Worm (Caenorhabditis elegans): ENCODE measurements around the gene str-149.

DNA sequence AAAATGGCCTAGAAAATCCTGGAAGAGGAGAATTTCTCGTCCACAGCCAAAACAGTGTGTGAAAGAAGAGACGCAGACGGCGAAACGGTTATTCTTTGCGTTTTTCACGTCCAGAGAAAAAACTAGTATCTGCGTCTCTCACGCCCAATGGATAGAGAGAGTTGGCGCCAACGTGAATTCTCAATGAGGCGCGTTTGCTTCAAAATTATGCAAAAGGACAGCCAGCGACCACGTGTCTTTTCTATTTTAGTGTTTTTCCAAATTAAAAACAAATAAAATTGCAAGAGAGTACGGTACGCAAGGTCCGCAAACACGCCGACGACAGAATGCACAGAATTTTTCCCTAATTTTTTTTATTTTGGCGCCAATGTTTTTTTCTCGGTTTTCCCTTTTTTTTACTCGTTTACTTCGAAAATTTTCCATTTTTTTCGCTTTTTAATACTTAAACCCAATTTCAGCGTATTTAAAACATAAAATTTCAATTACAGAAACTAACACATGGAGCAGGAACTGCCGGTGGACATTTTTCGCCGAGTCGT, 35.3 kb upstream of the str-149 start, which contains the start of gene Y32B12B.2:
- peak; percentile 82 for TF ChIP-seq lsl-1 (GFP tag; optimal IDR thresholded peaks at IDR 0.05)
- no peak for TF ChIP-seq repo-1 (tag; optimal IDR thresholded peaks at IDR 0.05)
- TF ChIP-seq F49E8.2 (tag; optimal IDR thresholded peaks at IDR 0.05; ENCODE audit: insufficient read depth): peak; percentile 33
- TF ChIP-seq dpff-1 (tag; optimal IDR thresholded peaks at IDR 0.05): no peak
- peak; percentile 74 for TF ChIP-seq nfyb-1 (GFP tag; IDR thresholded peaks at IDR 0.05)
- no peak for TF ChIP-seq lag-1 (GFP tag; IDR thresholded peaks at IDR 0.05)
- TF ChIP-seq hlh-12 (tag; optimal IDR thresholded peaks at IDR 0.05): no peak
- no peak for TF ChIP-seq nfya-1 (tag; optimal IDR thresholded peaks at IDR 0.05; ENCODE audit: borderline replicate concordance, insufficient read depth)
- TF ChIP-seq hlh-26 (GFP tag; conservative IDR thresholded peaks at IDR 0.05): no peak
- peak; percentile 48; the same call in 1 of the 2 replicates for TF ChIP-seq bed-1 (GFP tag; IDR thresholded peaks at IDR 0.05)

All from whole organism, young adult.